Worm (Caenorhabditis elegans) whole organism, L4 larva: Measurements from ENCODE around the gene T03E6.8.

Source experiments
- D1046.2 ChIP-seq: fragments of 200-800 bp; sonication (Bioruptor generic); IDR thresholded peaks from 2 replicates; pipeline ENCODE4 v1.3.6; 2022; ENCODE audit warnings: missing genetic modification characterization, missing compliant biosample characterization
- F26F4.8 ChIP-seq: fragments of 200-800 bp; sonication (Bioruptor generic); conservative IDR thresholded peaks from 2 replicates; pipeline ENCODE4 v1.3.6; 2022; ENCODE audit warnings: missing genetic modification characterization, missing compliant biosample characterization
- F49E8.2 ChIP-seq: sonication (generic microtip); optimal IDR thresholded peaks from 2 replicates; lab custom pipeline; 2016; ENCODE audit warnings: missing compliant biosample characterization, mild to moderate bottlenecking, missing genetic modification characterization, borderline replicate concordance
- Y48G9A.11 ChIP-seq: fragments of 200-800 bp; sonication (Bioruptor generic); IDR thresholded peaks from 2 replicates; pipeline ENCODE4 v1.3.6; 2022; ENCODE audit warnings: missing genetic modification reagents, missing genetic modification characterization, missing compliant biosample characterization
- ZK546.5 ChIP-seq, 2 experiments: sonication (generic microtip); optimal IDR thresholded peaks; 2 replicates each; lab custom pipeline; 2017; ENCODE audit warnings: missing biosample characterization in 2 of 2, missing genetic modification characterization in 2 of 2
- aly-2 ChIP-seq: sonication (generic microtip); optimal IDR thresholded peaks from 2 replicates; lab custom pipeline; 2018; ENCODE audit warnings: missing biosample characterization, missing genetic modification characterization
- ama-1 ChIP-seq: fragments of 150-350 bp; optimal IDR thresholded peaks from 2 replicates; lab custom pipeline; 2014; ENCODE audit warnings: inconsistent platforms, mixed read lengths
- arid-1 ChIP-seq: fragments of 200-800 bp; sonication (Bioruptor generic); conservative IDR thresholded peaks from 2 replicates; pipeline ENCODE4 v1.3.6; 2022; ENCODE audit warnings: missing genetic modification reagents, missing genetic modification characterization, missing compliant biosample characterization
- ceh-44 ChIP-seq: fragments of 200-800 bp; sonication (Bioruptor generic); IDR thresholded peaks from 2 replicates; pipeline ENCODE4 v1.3.6; 2022; ENCODE audit warnings: missing genetic modification reagents, missing genetic modification characterization, missing compliant biosample characterization
- ces-1 ChIP-seq: fragments of 150-350 bp; sonication (generic microtip); optimal IDR thresholded peaks from 4 replicates; lab custom pipeline; 2014; ENCODE audit warnings: missing biosample characterization, missing genetic modification reagents, missing genetic modification characterization
- daf-16 ChIP-seq, 3 experiments: sonication (generic microtip); optimal IDR thresholded peaks; 2 replicates each; lab custom pipeline; 2016 to 2017; ENCODE audit warnings: missing genetic modification characterization in 3 of 3, missing genetic modification reagents in 3 of 3, mild to moderate bottlenecking in 2 of 3, missing compliant biosample characterization in 2 of 3, missing biosample characterization in 1 of 3, moderate library complexity in 1 of 3
- dmd-6 ChIP-seq: fragments of 200-800 bp; sonication (Bioruptor generic); IDR thresholded peaks from 2 replicates; pipeline ENCODE4 v1.3.6; 2022; ENCODE audit warnings: missing genetic modification reagents, missing genetic modification characterization, missing compliant biosample characterization
- dmd-8 ChIP-seq: fragments of 200-800 bp; sonication (Bioruptor generic); IDR thresholded peaks from 2 replicates; pipeline ENCODE4 v1.3.6; 2022; ENCODE audit warnings: missing genetic modification characterization, missing compliant biosample characterization
- dmd-9 ChIP-seq: fragments of 200-800 bp; sonication (Bioruptor generic); IDR thresholded peaks from 2 replicates; pipeline ENCODE4 v1.3.6; 2022; ENCODE audit warnings: missing genetic modification reagents, missing genetic modification characterization, missing compliant biosample characterization
- dpl-1 ChIP-seq: fragments of 150-350 bp; optimal IDR thresholded peaks from 2 replicates; lab custom pipeline; 2014; ENCODE audit warnings: missing biosample characterization, missing genetic modification reagents, missing genetic modification characterization
- duxl-1 ChIP-seq: sonication (generic microtip); optimal IDR thresholded peaks from 2 replicates; lab custom pipeline; 2016; ENCODE audit warnings: mild to moderate bottlenecking, missing genetic modification characterization, moderate library complexity, missing compliant biosample characterization; ENCODE audit not compliant: poor library complexity
- egl-43 ChIP-seq: fragments of 200-800 bp; sonication (Bioruptor generic); IDR thresholded peaks from 2 replicates; pipeline ENCODE4 v1.3.6; 2022; ENCODE audit warnings: missing genetic modification reagents, missing genetic modification characterization, missing compliant biosample characterization
- fos-1 ChIP-seq: fragments of 150-350 bp; optimal IDR thresholded peaks from 2 replicates; lab custom pipeline; 2014; ENCODE audit warnings: missing biosample characterization, missing genetic modification characterization
- hlh-11 ChIP-seq: fragments of 200-800 bp; sonication (Bioruptor generic); optimal IDR thresholded peaks from 2 replicates; lab custom pipeline; 2018; ENCODE audit warnings: mild to moderate bottlenecking, missing genetic modification characterization, missing compliant biosample characterization
- hlh-30 ChIP-seq: sonication (generic microtip); optimal IDR thresholded peaks from 2 replicates; lab custom pipeline; 2017; ENCODE audit warnings: antibody characterized with exemption, mild to moderate bottlenecking, missing genetic modification characterization, missing compliant biosample characterization; ENCODE audit not compliant: insufficient read depth
- lim-7 ChIP-seq: fragments of 200-800 bp; sonication (Bioruptor generic); IDR thresholded peaks from 2 replicates; pipeline ENCODE4 v1.3.6; 2022; ENCODE audit warnings: missing genetic modification characterization, missing compliant biosample characterization
- lin-38 ChIP-seq: fragments of 200-800 bp; sonication (Bioruptor generic); IDR thresholded peaks from 2 replicates; pipeline ENCODE4 v1.3.6; 2022; ENCODE audit warnings: missing genetic modification reagents, missing genetic modification characterization, missing compliant biosample characterization
- lin-39 ChIP-seq: fragments of 150-350 bp; optimal IDR thresholded peaks from 2 replicates; lab custom pipeline; 2014; ENCODE audit warnings: missing biosample characterization, missing genetic modification reagents, missing genetic modification characterization
- lir-3 ChIP-seq: sonication (generic microtip); optimal IDR thresholded peaks from 2 replicates; lab custom pipeline; 2016; ENCODE audit warnings: mild to moderate bottlenecking, missing genetic modification characterization, missing compliant biosample characterization
- madf-5 ChIP-seq, 2 experiments: fragments of 200-800 bp; sonication (Bioruptor generic); IDR thresholded peaks; 2 replicates each; pipeline ENCODE4 v1.3.6; 2022; ENCODE audit warnings: missing compliant biosample characterization in 2 of 2, missing genetic modification characterization in 2 of 2
- mep-1 ChIP-seq: fragments of 150-350 bp; sonication (generic microtip); optimal IDR thresholded peaks from 3 replicates; lab custom pipeline; 2014; ENCODE audit warnings: missing biosample characterization, missing genetic modification characterization
- nhr-237 ChIP-seq: sonication (generic microtip); optimal IDR thresholded peaks from 2 replicates; lab custom pipeline; 2017; ENCODE audit warnings: missing biosample characterization, missing genetic modification characterization
- nhr-25 ChIP-seq: sonication (generic microtip); optimal IDR thresholded peaks from 2 replicates; lab custom pipeline; 2017; ENCODE audit warnings: missing genetic modification characterization, mild to moderate bottlenecking, missing compliant biosample characterization, antibody characterized with exemption, moderate library complexity, borderline replicate concordance; ENCODE audit not compliant: insufficient read depth
- nhr-28 ChIP-seq: fragments of 150-350 bp; optimal IDR thresholded peaks from 2 replicates; lab custom pipeline; 2014; ENCODE audit warnings: missing biosample characterization, missing genetic modification characterization
- nhr-41 ChIP-seq: fragments of 200-800 bp; sonication (Bioruptor generic); IDR thresholded peaks from 2 replicates; pipeline ENCODE4 v1.3.6; 2022; ENCODE audit warnings: missing genetic modification reagents, missing genetic modification characterization, missing compliant biosample characterization
- nhr-48 ChIP-seq: sonication (generic microtip); optimal IDR thresholded peaks from 2 replicates; lab custom pipeline; 2016; ENCODE audit warnings: mild to moderate bottlenecking, missing genetic modification characterization, missing compliant biosample characterization
- pha-4 ChIP-seq, 2 experiments: fragments of 150-350 bp in 1 of 2; fragments of 200-800 bp in 1 of 2; sonication (Bioruptor generic) in 1 of 2; IDR thresholded peaks in 1 of 2; optimal IDR thresholded peaks in 1 of 2; 2 replicates each; pipeline versions ENCODE4 v1.3.6 to Lab custom; 2014 to 2022; ENCODE audit warnings: missing genetic modification characterization in 2 of 2, missing genetic modification reagents in 2 of 2, missing biosample characterization in 1 of 2, missing compliant biosample characterization in 1 of 2
- set-16 ChIP-seq: fragments of 200-800 bp; sonication (Bioruptor generic); IDR thresholded peaks from 2 replicates; pipeline ENCODE4 v1.3.6; 2022; ENCODE audit warnings: missing genetic modification reagents, missing genetic modification characterization, missing compliant biosample characterization
- zip-2 ChIP-seq: fragments of 150-350 bp; optimal IDR thresholded peaks from 2 replicates; lab custom pipeline; 2014; ENCODE audit warnings: missing biosample characterization, missing genetic modification characterization

The T03E6.8 gene

DNA sequence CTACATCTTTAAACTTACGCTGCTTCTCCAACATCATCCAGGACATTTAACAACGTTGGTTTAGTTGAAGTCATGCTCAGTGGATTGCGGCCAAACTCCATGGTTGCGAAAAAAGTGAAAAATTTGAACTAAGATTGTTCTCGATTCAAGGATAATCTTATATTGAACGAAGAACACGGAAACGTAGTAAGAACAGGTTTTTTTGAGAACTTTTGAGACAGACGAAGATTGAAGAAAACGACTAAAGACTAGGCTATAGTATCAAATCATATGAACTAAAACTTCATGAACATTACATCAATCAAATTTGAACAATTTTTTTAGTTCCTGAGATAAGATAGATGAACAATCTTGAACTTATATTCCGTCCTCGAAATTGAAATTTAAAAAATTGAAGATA lies 44.1 kb upstream of the T03E6.8 start, which contains the start of gene W06G6.10:
W06G6.10 (minus strand) TSS at position 101 of the 400 bp plus-strand sequence.
- TF ChIP-seq ces-1 (GFP tag; lab: Kevin White, UChicago), result no peak
- no peak for TF ChIP-seq egl-43
- no peak for TF ChIP-seq F26F4.8 (GFP tag; lab: Robert Waterston, UW)
- no peak for TF ChIP-seq hlh-11 (tag; lab: Kevin White, UChicago)
- TF ChIP-seq set-16, result no peak
- no peak for TF ChIP-seq aly-2
- no peak for TF ChIP-seq pha-4 (GFP tag; IDR thresholded peaks at IDR 0.05; lab: Robert Waterston, UW)
- no peak for TF ChIP-seq pha-4 (tag; optimal IDR thresholded peaks at IDR 0.05; lab: Kevin White, UChicago)
- no peak for TF ChIP-seq F49E8.2 (tag; lab: Kevin White, UChicago)
- no peak for TF ChIP-seq D1046.2
- no peak for TF ChIP-seq nhr-25 (tag; lab: Kevin White, UChicago)
- TF ChIP-seq arid-1 (GFP tag; lab: Robert Waterston, UW), result no peak
- no peak for TF ChIP-seq nhr-28 (tag; lab: Kevin White, UChicago)
- TF ChIP-seq lin-39 (tag; lab: Kevin White, UChicago), result no peak
- TF ChIP-seq dmd-9 (GFP tag; lab: Robert Waterston, UW), result no peak
- TF ChIP-seq zip-2 (tag; lab: Kevin White, UChicago), result no peak
- TF ChIP-seq ceh-44 (GFP tag; lab: Robert Waterston, UW), result no peak
- TF ChIP-seq ama-1, result no peak

ce11 chrV:16646372-16646771 lies 43.4 kb upstream of the T03E6.8 start, which contains the start of gene W06G6.9:
Gene W06G6.9, minus strand, starts transcription at chrV:16646472.
- TF ChIP-seq fos-1 (tag; lab: Kevin White, UChicago) (no peak), nhr-41 (GFP tag; lab: Robert Waterston, UW) (no peak), lir-3 (tag; lab: Kevin White, UChicago) (no peak), mep-1 (no peak), dpl-1 (GFP tag; lab: Kevin White, UChicago) (no peak), nhr-237 (no peak), dmd-9 (GFP tag; lab: Robert Waterston, UW) (no peak)

DNA sequence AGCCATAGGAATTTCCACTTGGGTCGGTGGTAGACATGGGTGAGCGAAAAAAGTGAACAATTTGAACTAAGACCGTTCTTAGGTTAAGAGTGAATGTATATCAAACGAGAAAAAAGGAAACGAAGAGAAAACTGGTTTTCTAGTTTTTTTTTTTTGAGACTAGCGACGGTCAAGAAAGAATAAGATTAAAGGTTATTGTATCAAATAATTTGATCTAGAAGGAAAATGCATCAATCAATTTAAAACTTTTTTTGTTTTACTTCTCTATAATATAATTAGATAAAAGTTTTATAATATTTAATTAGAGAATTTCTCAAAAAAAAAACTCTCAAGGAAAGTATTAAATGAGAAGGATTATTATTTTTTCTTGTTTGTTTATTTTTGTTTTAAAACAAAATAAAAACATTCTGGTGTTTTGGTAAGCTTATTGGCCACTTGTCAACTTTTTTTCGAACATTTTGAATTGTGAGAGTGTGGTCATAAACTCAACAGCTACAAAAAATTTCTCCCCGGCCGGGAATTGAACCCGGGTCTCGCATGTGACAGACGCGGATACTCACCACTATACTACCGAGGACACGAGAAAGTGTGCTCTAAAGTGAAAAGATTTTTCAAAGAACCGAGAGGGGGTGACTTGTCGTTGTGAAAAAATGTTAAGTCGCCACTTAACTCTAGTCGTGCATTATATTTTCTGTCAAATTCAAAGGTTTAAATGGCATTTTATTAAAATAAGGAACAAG lies 42.4 kb upstream of the T03E6.8 start, which contains the start of gene W06G6.17:
W06G6.17 (minus strand) TSS at position 51 of the 740 bp plus-strand sequence.
- TF ChIP-seq lim-7 (GFP tag; lab: Robert Waterston, UW) (0 out of 2 replicates have a peak, but pooled peaks have one; percentile 22), Y48G9A.11 (0 out of 2 replicates have a peak, but pooled peaks have one; percentile 23), dmd-6 (peak; percentile 28; the same call in 1 of the 2 replicates), F26F4.8 (GFP tag; lab: Robert Waterston, UW) (0 out of 2 replicates have a peak, but pooled peaks have one; percentile 38), daf-16 (GFP tag; optimal IDR thresholded peaks at IDR 0.05; lab: Kevin White, UChicago) (peak in 1 of 2 experiments; percentile 44), daf-16 (tag; optimal IDR thresholded peaks at IDR 0.05; lab: Kevin White, UChicago) (peak; percentile 44), lin-38 (GFP tag; lab: Robert Waterston, UW) (no peak), ceh-44 (GFP tag; lab: Robert Waterston, UW) (no peak), ZK546.5 (tag; optimal IDR thresholded peaks at IDR 0.05; lab: Kevin White, UChicago) (no peak), nhr-48 (no peak), egl-43 (peak; percentile 49; the same call in 1 of the 2 replicates), dmd-8 (0 out of 2 replicates have a peak, but pooled peaks have one; percentile 30), hlh-30 (peak; percentile 74), madf-5 (GFP tag; IDR thresholded peaks at IDR 0.05; lab: Robert Waterston, UW) (0 out of 4 replicates have a peak, but pooled peaks of 1 of the 2 experiments have one; percentile 49), duxl-1 (tag; lab: Kevin White, UChicago) (peak; percentile 53)
